Worm (Caenorhabditis elegans): Measurements from ENCODE around the gene str-5.

- no peak for TF ChIP-seq mdl-1 (tag; optimal IDR thresholded peaks at IDR 0.05)
- TF ChIP-seq ama-1 (optimal IDR thresholded peaks at IDR 0.05), result no peak
- TF ChIP-seq ceh-16 (tag; optimal IDR thresholded peaks at IDR 0.05), result no peak
- no peak for TF ChIP-seq nhr-76 (tag; optimal IDR thresholded peaks at IDR 0.05)
- TF ChIP-seq ztf-11 (tag; optimal IDR thresholded peaks at IDR 0.05), result no peak
Observed at ce11 chrV:15773941-15774340, 20.9 kb downstream of the str-5 start.

All from whole organism, L3 larva.